Fruit fly (Drosophila melanogaster) whole organism, prepupa: ENCODE data around the gene Gld2.

ENCODE experiments used
- Blimp-1 ChIP-seq: fragments of 200-800 bp; sonication (Bioruptor generic); optimal IDR thresholded peaks from 3 replicates; lab custom pipeline; 2017; ENCODE audit warnings: missing biosample characterization, missing genetic modification characterization, mild to moderate bottlenecking, moderate library complexity, missing genetic modification reagents
- CG34406 ChIP-seq: fragments of 200-800 bp; sonication (Bioruptor generic); optimal IDR thresholded peaks from 3 replicates; lab custom pipeline; 2016; ENCODE audit warnings: missing biosample characterization, missing genetic modification characterization
- CG6854 ChIP-seq: fragments of 200-800 bp; sonication (Bioruptor generic); optimal IDR thresholded peaks from 2 replicates; lab custom pipeline; 2017; ENCODE audit warnings: missing biosample characterization, mild to moderate bottlenecking, missing genetic modification characterization
- CG7368 ChIP-seq: fragments of 200-800 bp; sonication (Bioruptor generic); optimal IDR thresholded peaks from 3 replicates; lab custom pipeline; 2016; ENCODE audit warnings: missing biosample characterization, missing genetic modification characterization
- Ets21C ChIP-seq: fragments of 200-800 bp; sonication (Bioruptor generic); optimal IDR thresholded peaks from 3 replicates; lab custom pipeline; 2016; ENCODE audit warnings: missing biosample characterization, missing genetic modification characterization
- Hr39 ChIP-seq: fragments of 200-800 bp; sonication (Bioruptor generic); optimal IDR thresholded peaks from 2 replicates; lab custom pipeline; 2016; ENCODE audit warnings: missing biosample characterization, missing genetic modification characterization
- OdsH ChIP-seq: fragments of 200-800 bp; sonication (Bioruptor generic); optimal IDR thresholded peaks from 3 replicates; lab custom pipeline; 2016; ENCODE audit warnings: missing biosample characterization, missing genetic modification characterization
- achi ChIP-seq: fragments of 200-800 bp; sonication (Bioruptor generic); optimal IDR thresholded peaks from 3 replicates; lab custom pipeline; 2016; ENCODE audit warnings: missing biosample characterization, missing genetic modification characterization
- net ChIP-seq: fragments of 200-800 bp; sonication (Bioruptor generic); optimal IDR thresholded peaks from 3 replicates; lab custom pipeline; 2016; ENCODE audit warnings: missing biosample characterization, missing genetic modification characterization
- vri ChIP-seq: fragments of 200-800 bp; sonication (Bioruptor generic); optimal IDR thresholded peaks from 3 replicates; lab custom pipeline; 2016; ENCODE audit warnings: missing biosample characterization, mild to moderate bottlenecking, missing genetic modification characterization

DNA sequence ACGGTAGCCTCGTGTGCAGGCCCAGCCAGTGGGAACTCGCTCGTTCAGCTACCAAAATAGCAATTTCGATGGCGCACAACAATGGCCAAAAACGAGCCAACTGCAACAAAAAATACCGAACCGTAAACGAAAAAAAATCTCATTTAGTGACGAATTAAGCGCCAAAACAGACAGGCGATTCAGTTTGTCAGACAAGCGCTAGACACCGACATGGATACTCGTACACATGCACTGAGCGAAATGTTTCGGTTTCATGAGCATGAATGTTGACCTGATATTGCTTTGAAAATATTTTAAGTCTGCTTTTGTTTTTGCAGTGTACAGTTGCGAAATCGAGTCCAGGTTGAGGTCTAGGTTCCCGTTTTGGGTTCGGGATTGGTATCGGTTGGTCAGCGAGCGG lies 9.2 kb upstream of the Gld2 start:
- TF ChIP-seq achi (GFP tag; lab: Kevin White, UChicago) (no peak), Blimp-1 (no peak), net (no peak), CG34406 (GFP tag; lab: Kevin White, UChicago) (no peak), vri (GFP tag; lab: Kevin White, UChicago) (no peak), CG6854 (GFP tag; lab: Kevin White, UChicago) (no peak), OdsH (GFP tag; lab: Kevin White, UChicago) (no peak), CG7368 (GFP tag; lab: Kevin White, UChicago) (no peak), Ets21C (no peak), Hr39 (GFP tag; lab: Kevin White, UChicago) (no peak)
